Fruit fly (Drosophila melanogaster) whole organism, wandering third instar larva: Measurements from ENCODE around the gene Asator.
A peak's percentile ranks its signal among the peaks of the same experiment; 100 is the strongest.

Experiments
- Abd-B ChIP-seq: fragments of >200 bp; optimal IDR thresholded peaks from 2 replicates; lab custom pipeline; 2017; ENCODE audit warnings: missing biosample characterization, missing genetic modification characterization
- CG32264 ChIP-seq: fragments of 200-800 bp; sonication (Bioruptor generic); optimal IDR thresholded peaks from 2 replicates; lab custom pipeline; 2016; ENCODE audit warnings: missing biosample characterization, missing genetic modification characterization
- CG9705 ChIP-seq: fragments of 200-800 bp; sonication (Bioruptor generic); optimal IDR thresholded peaks from 2 replicates; lab custom pipeline; 2018; ENCODE audit warnings: missing biosample characterization, mild to moderate bottlenecking, missing genetic modification characterization
- CrebA ChIP-seq: fragments of 200-800 bp; sonication (Bioruptor generic); optimal IDR thresholded peaks from 2 replicates; lab custom pipeline; 2016; ENCODE audit warnings: missing biosample characterization, mild to moderate bottlenecking, missing genetic modification characterization, borderline replicate concordance
- Dfd ChIP-seq: fragments of >200 bp; optimal IDR thresholded peaks from 2 replicates; lab custom pipeline; 2017; ENCODE audit warnings: missing biosample characterization, missing genetic modification characterization
- Dif ChIP-seq: fragments of 200-275, 200-300 bp; sonication (Bioruptor generic); optimal IDR thresholded peaks from 2 replicates; lab custom pipeline; 2018; ENCODE audit warnings: missing biosample characterization, missing genetic modification characterization; ENCODE audit not compliant: partially characterized antibody
- GATAd ChIP-seq: sonication (Bioruptor generic); optimal IDR thresholded peaks from 2 replicates; lab custom pipeline; 2016; ENCODE audit warnings: missing biosample characterization, missing genetic modification characterization
- HLH106 ChIP-seq: fragments of 200-800 bp; optimal IDR thresholded peaks from 3 replicates; lab custom pipeline; 2019; ENCODE audit warnings: missing biosample characterization, mild to moderate bottlenecking, missing genetic modification characterization, moderate library complexity
- Hnf4 ChIP-seq: fragments of 200-800 bp; sonication (Bioruptor generic); optimal IDR thresholded peaks from 2 replicates; lab custom pipeline; 2016; ENCODE audit warnings: missing biosample characterization, mild to moderate bottlenecking, missing genetic modification characterization
- Hr78 ChIP-seq: fragments of >200 bp; optimal IDR thresholded peaks from 2 replicates; lab custom pipeline; 2017; ENCODE audit warnings: missing biosample characterization, missing genetic modification characterization
- Hr83 ChIP-seq: fragments of 200-300 bp; sonication (Bioruptor generic); optimal IDR thresholded peaks from 2 replicates; lab custom pipeline; 2016; ENCODE audit warnings: missing biosample characterization, mild to moderate bottlenecking, missing genetic modification characterization, moderate library complexity; ENCODE audit not compliant: poor library complexity, severe bottlenecking
- Jra ChIP-seq: sonication (Bioruptor generic); optimal IDR thresholded peaks from 2 replicates; lab custom pipeline; 2016; ENCODE audit warnings: missing biosample characterization, missing genetic modification characterization
- Mio ChIP-seq: sonication (Bioruptor generic); optimal IDR thresholded peaks from 2 replicates; lab custom pipeline; 2016; ENCODE audit warnings: missing biosample characterization, missing genetic modification characterization
- Myc ChIP-seq: fragments of >200 bp; optimal IDR thresholded peaks from 2 replicates; lab custom pipeline; 2017
- N ChIP-seq: fragments of >200 bp; optimal IDR thresholded peaks from 2 replicates; lab custom pipeline; 2018; ENCODE audit warnings: missing biosample characterization, missing external identifiers, missing genetic modification characterization
- OdsH ChIP-seq: fragments of 200-800 bp; sonication (Bioruptor generic); optimal IDR thresholded peaks from 2 replicates; lab custom pipeline; 2016; ENCODE audit warnings: missing biosample characterization, mild to moderate bottlenecking, missing genetic modification characterization
- Rel ChIP-seq, 2 experiments: fragments of 200-800 bp; sonication (Bioruptor generic) in 1 of 2; optimal IDR thresholded peaks; 2 replicates in 1 of 2; 3 replicates in 1 of 2; lab custom pipeline; 2016 to 2019; ENCODE audit warnings: mild to moderate bottlenecking in 2 of 2, missing biosample characterization in 2 of 2, missing genetic modification characterization in 2 of 2, moderate library complexity in 1 of 2
- Sp1 ChIP-seq: fragments of 200-800 bp; sonication (Bioruptor generic); optimal IDR thresholded peaks from 3 replicates; lab custom pipeline; 2019; ENCODE audit warnings: missing biosample characterization, mild to moderate bottlenecking, missing genetic modification characterization, moderate library complexity
- Vsx2 ChIP-seq: fragments of 200-300, 225-300 bp; sonication (Bioruptor generic); optimal IDR thresholded peaks from 2 replicates; lab custom pipeline; 2018; ENCODE audit warnings: missing biosample characterization, missing genetic modification characterization; ENCODE audit not compliant: partially characterized antibody
- br ChIP-seq: fragments of 200-800 bp; sonication (Bioruptor generic); optimal IDR thresholded peaks from 2 replicates; lab custom pipeline; 2016; ENCODE audit warnings: missing biosample characterization, missing genetic modification characterization
- brk ChIP-seq: fragments of 200-800 bp; sonication (Bioruptor generic); optimal IDR thresholded peaks from 2 replicates; lab custom pipeline; 2016; ENCODE audit warnings: missing biosample characterization, mild to moderate bottlenecking, missing genetic modification characterization
- dl ChIP-seq, 2 experiments: fragments of 175-275, 200-275 bp in 1 of 2; fragments of 200-275 bp in 1 of 2; sonication (Bioruptor generic); optimal IDR thresholded peaks; lab custom pipeline; 2018; ENCODE audit warnings: mild to moderate bottlenecking in 2 of 2, missing biosample characterization in 2 of 2, missing genetic modification characterization in 2 of 2, moderate library complexity in 2 of 2; ENCODE audit not compliant: partially characterized antibody in 2 of 2, insufficient read depth in 1 of 2
- dmrt93B ChIP-seq: fragments of 200-800 bp; sonication (Bioruptor generic); optimal IDR thresholded peaks from 2 replicates; lab custom pipeline; 2018; ENCODE audit warnings: missing biosample characterization, mild to moderate bottlenecking, missing genetic modification characterization
- dsf ChIP-seq: sonication (Bioruptor generic); optimal IDR thresholded peaks from 2 replicates; lab custom pipeline; 2016; ENCODE audit warnings: missing biosample characterization, missing genetic modification characterization, borderline replicate concordance
- ey ChIP-seq: fragments of 200-800 bp; sonication (Bioruptor generic); optimal IDR thresholded peaks from 2 replicates; lab custom pipeline; 2016; ENCODE audit warnings: missing biosample characterization, missing genetic modification characterization
- foxo ChIP-seq, 2 experiments: fragments of 200-800 bp; sonication (Bioruptor generic); optimal IDR thresholded peaks; 2 replicates in 1 of 2; 3 replicates in 1 of 2; lab custom pipeline; 2016 to 2017; ENCODE audit warnings: missing biosample characterization in 2 of 2, missing genetic modification characterization in 2 of 2
- fru ChIP-seq: fragments of 200-800 bp; sonication (Bioruptor generic); optimal IDR thresholded peaks from 3 replicates; lab custom pipeline; 2016; ENCODE audit warnings: missing biosample characterization, mild to moderate bottlenecking, missing genetic modification characterization
- h ChIP-seq: fragments of 200-800 bp; sonication (Bioruptor generic); optimal IDR thresholded peaks from 3 replicates; lab custom pipeline; 2016; ENCODE audit warnings: missing biosample characterization, mild to moderate bottlenecking, missing genetic modification characterization
- jim ChIP-seq: fragments of 175-275, 200-325 bp; sonication (Bioruptor generic); optimal IDR thresholded peaks from 2 replicates; lab custom pipeline; 2016; ENCODE audit warnings: missing biosample characterization, mild to moderate bottlenecking, missing genetic modification characterization
- lola ChIP-seq: fragments of >200 bp; optimal IDR thresholded peaks from 2 replicates; lab custom pipeline; 2017; ENCODE audit warnings: missing biosample characterization, missing genetic modification characterization
- pan ChIP-seq: fragments of >200 bp; optimal IDR thresholded peaks from 2 replicates; lab custom pipeline; 2017
- psq ChIP-seq: fragments of 200-800 bp; sonication (Bioruptor generic); optimal IDR thresholded peaks from 3 replicates; lab custom pipeline; 2017; ENCODE audit warnings: missing biosample characterization, mild to moderate bottlenecking, missing genetic modification characterization, moderate library complexity
- rgr ChIP-seq: fragments of 200-800 bp; sonication (Bioruptor generic); optimal IDR thresholded peaks from 3 replicates; lab custom pipeline; 2016; ENCODE audit warnings: missing biosample characterization, mild to moderate bottlenecking, missing genetic modification characterization
- sage ChIP-seq: fragments of 200-800 bp; sonication (Bioruptor generic); optimal IDR thresholded peaks from 2 replicates; lab custom pipeline; 2016; ENCODE audit warnings: missing biosample characterization, mild to moderate bottlenecking, missing genetic modification characterization
- sv ChIP-seq: fragments of 200-800 bp; sonication (Bioruptor generic); optimal IDR thresholded peaks from 3 replicates; lab custom pipeline; 2016; ENCODE audit warnings: missing biosample characterization, missing genetic modification characterization
- tai ChIP-seq: sonication (Bioruptor generic); optimal IDR thresholded peaks from 2 replicates; lab custom pipeline; 2016; ENCODE audit warnings: missing biosample characterization, missing genetic modification characterization
- usp ChIP-seq: fragments of >200 bp; optimal IDR thresholded peaks from 2 replicates; lab custom pipeline; 2017; ENCODE audit warnings: missing biosample characterization, missing genetic modification characterization
- woc ChIP-seq: sonication (Bioruptor generic); optimal IDR thresholded peaks from 2 replicates; lab custom pipeline; 2016; ENCODE audit warnings: missing biosample characterization, mild to moderate bottlenecking, missing genetic modification characterization

Asator gene

DNA sequence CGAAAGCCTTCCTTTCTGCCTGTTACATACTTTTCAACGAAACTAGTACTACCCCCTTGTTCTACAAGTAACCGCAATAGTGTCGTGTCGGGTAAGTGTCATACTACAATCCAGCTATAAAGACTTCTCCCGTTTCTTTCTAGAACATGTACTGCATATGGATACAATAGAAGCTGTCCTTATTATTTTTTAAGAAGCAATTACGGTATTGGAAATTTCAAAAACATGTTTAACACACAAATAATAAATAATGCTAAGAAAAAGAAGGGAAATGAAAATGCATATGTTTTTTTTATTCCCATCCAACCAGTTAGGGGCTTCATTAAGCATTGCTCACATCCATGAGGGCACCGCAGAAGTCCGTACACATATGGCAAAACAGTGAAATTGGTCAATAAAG is 59.3 kb downstream of the Asator start:
- no peak for TF ChIP-seq fru (GFP tag; lab: Kevin White, UChicago)
- no peak for TF ChIP-seq CG32264
- TF ChIP-seq dmrt93B (GFP tag; lab: Kevin White, UChicago): no peak

DNA sequence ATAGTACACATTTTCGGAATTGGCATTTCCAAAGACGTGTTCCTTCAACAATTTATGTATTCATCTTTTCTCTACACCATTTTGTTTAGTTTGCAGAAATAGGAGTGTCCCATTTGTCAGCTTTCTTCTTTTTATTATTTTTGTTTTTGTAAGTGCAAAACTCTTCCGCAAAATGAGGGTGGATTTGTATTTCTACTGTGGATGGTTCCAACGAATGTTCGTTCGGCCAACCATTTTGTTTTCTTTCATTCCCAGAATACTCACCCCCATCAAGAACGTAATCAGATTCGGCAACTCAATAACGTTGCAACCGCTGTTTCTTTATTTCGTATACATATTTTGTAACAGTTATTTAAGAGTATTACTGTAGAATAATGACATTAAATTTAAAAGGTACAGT is 60.5 kb downstream of the Asator start:
- TF ChIP-seq CrebA (GFP tag; lab: Kevin White, UChicago) (no peak), HLH106 (tag; lab: Kevin White, UChicago) (no peak), GATAd (GFP tag; lab: Kevin White, UChicago) (no peak), rgr (GFP tag; lab: Kevin White, UChicago) (no peak), foxo (GFP tag; optimal IDR thresholded peaks at IDR 0.05; lab: Kevin White, UChicago) (no peak), sv (GFP tag; lab: Kevin White, UChicago) (no peak), ey (GFP tag; lab: Kevin White, UChicago) (no peak), Jra (GFP tag; lab: Kevin White, UChicago) (no peak), brk (no peak)

dm6 chr4:424630-425327 is 64.0 kb downstream of the Asator start:
- TF ChIP-seq HLH106 (tag; lab: Kevin White, UChicago): peak; percentile 70
- no peak for TF ChIP-seq Myc (lab: Kevin White, UChicago)
- no peak for TF ChIP-seq woc (GFP tag; lab: Kevin White, UChicago)
- TF ChIP-seq Dfd: no peak
- no peak for TF ChIP-seq jim (GFP tag; lab: Kevin White, UChicago)
- peak; percentile 80 for TF ChIP-seq tai
- peak; percentile 73 for TF ChIP-seq OdsH (GFP tag; lab: Kevin White, UChicago)
- peak; percentile 50 for TF ChIP-seq sage
- TF ChIP-seq CG32264: peak; percentile 13
- peak in 1 of 2 experiments; percentile 81 for TF ChIP-seq foxo (GFP tag; optimal IDR thresholded peaks at IDR 0.05; lab: Kevin White, UChicago)
- TF ChIP-seq Vsx2 (GFP tag; lab: Kevin White, UChicago): no peak
- no peak for TF ChIP-seq Hr78 (GFP tag; lab: Kevin White, UChicago)
- peak; percentile 27 for TF ChIP-seq CrebA (GFP tag; lab: Kevin White, UChicago)
- TF ChIP-seq Abd-B (GFP tag; lab: Kevin White, UChicago): no peak
- no peak for TF ChIP-seq Rel (GFP tag; optimal IDR thresholded peaks at IDR 0.05; lab: Kevin White, UChicago)
- TF ChIP-seq Rel (tag; optimal IDR thresholded peaks at IDR 0.05; lab: Kevin White, UChicago): no peak
- no peak for TF ChIP-seq pan
- peak; percentile 14 for TF ChIP-seq dsf (GFP tag; lab: Kevin White, UChicago)
- TF ChIP-seq dmrt93B (GFP tag; lab: Kevin White, UChicago): peak; percentile 54
- no peak for TF ChIP-seq lola (GFP tag; lab: Kevin White, UChicago)
- TF ChIP-seq Hr83 (GFP tag; lab: Kevin White, UChicago): peak; percentile 82
- peak; percentile 76 for TF ChIP-seq Hnf4
- TF ChIP-seq rgr (GFP tag; lab: Kevin White, UChicago): peak; percentile 80
- peak; percentile 54 for TF ChIP-seq CG9705 (GFP tag; lab: Kevin White, UChicago)
- peak; percentile 49 for TF ChIP-seq GATAd (GFP tag; lab: Kevin White, UChicago)
- TF ChIP-seq brk: peak; percentile 58
- TF ChIP-seq Sp1 (GFP tag; lab: Kevin White, UChicago): no peak
- TF ChIP-seq h (GFP tag; lab: Kevin White, UChicago): peak; percentile 72
- no peak for TF ChIP-seq Dif
- peak; percentile 26 for TF ChIP-seq Mio
- TF ChIP-seq br (GFP tag; lab: Kevin White, UChicago): no peak
- no peak for TF ChIP-seq dl (GFP tag; optimal IDR thresholded peaks at IDR 0.05; lab: Kevin White, UChicago; ENCODE audit: insufficient read depth in 1 of 2, partially characterized antibody in 2 of 2)
- TF ChIP-seq ey (GFP tag; lab: Kevin White, UChicago): peak; percentile 61
- peak; percentile 55 for TF ChIP-seq Jra (GFP tag; lab: Kevin White, UChicago)
- peak; percentile 60 for TF ChIP-seq psq (GFP tag; lab: Kevin White, UChicago)
- no peak for TF ChIP-seq usp (GFP tag; lab: Kevin White, UChicago)
- TF ChIP-seq sv (GFP tag; lab: Kevin White, UChicago): peak; percentile 80
- TF ChIP-seq fru (GFP tag; lab: Kevin White, UChicago): peak; percentile 86
- no peak for TF ChIP-seq N
